Worm (Caenorhabditis elegans) whole organism, L4 larva: ENCODE measurements around the gene F53A9.1.

Experiments used
- F10B5.3 ChIP-seq: sonication (generic microtip); optimal IDR thresholded peaks from 2 replicates; lab custom pipeline; 2016; ENCODE audit warnings: mild to moderate bottlenecking, missing genetic modification characterization, missing compliant biosample characterization
- F49E8.2 ChIP-seq: sonication (generic microtip); optimal IDR thresholded peaks from 2 replicates; lab custom pipeline; 2016; ENCODE audit warnings: missing compliant biosample characterization, mild to moderate bottlenecking, missing genetic modification characterization, borderline replicate concordance
- T20F7.1 ChIP-seq: fragments of 200-800 bp; sonication (Bioruptor generic); optimal IDR thresholded peaks from 2 replicates; lab custom pipeline; 2018; ENCODE audit warnings: mild to moderate bottlenecking, missing genetic modification characterization, missing compliant biosample characterization
- Y48G9A.11 ChIP-seq: fragments of 200-800 bp; sonication (Bioruptor generic); IDR thresholded peaks from 2 replicates; pipeline ENCODE4 v1.3.6; 2022; ENCODE audit warnings: missing genetic modification reagents, missing genetic modification characterization, missing compliant biosample characterization
- Y75B8A.6 ChIP-seq: fragments of 200-800 bp; sonication (Bioruptor generic); IDR thresholded peaks from 2 replicates; pipeline ENCODE4 v1.3.6; 2022; ENCODE audit warnings: missing genetic modification reagents, missing genetic modification characterization, missing compliant biosample characterization
- ZK337.2 ChIP-seq: fragments of 200-800 bp; sonication (Bioruptor generic); IDR thresholded peaks from 2 replicates; pipeline ENCODE4 v1.3.6; 2022; ENCODE audit warnings: missing genetic modification reagents, missing genetic modification characterization, missing compliant biosample characterization
- ama-1 ChIP-seq: fragments of 150-350 bp; optimal IDR thresholded peaks from 2 replicates; lab custom pipeline; 2014; ENCODE audit warnings: inconsistent platforms, mixed read lengths
- arid-1 ChIP-seq: fragments of 200-800 bp; sonication (Bioruptor generic); conservative IDR thresholded peaks from 2 replicates; pipeline ENCODE4 v1.3.6; 2022; ENCODE audit warnings: missing genetic modification reagents, missing genetic modification characterization, missing compliant biosample characterization
- attf-4 ChIP-seq: sonication (generic microtip); optimal IDR thresholded peaks from 3 replicates; lab custom pipeline; 2017; ENCODE audit warnings: missing biosample characterization, missing genetic modification characterization
- ceh-20 ChIP-seq: fragments of 200-800 bp; sonication (Bioruptor generic); IDR thresholded peaks from 2 replicates; pipeline ENCODE4 v1.3.6; 2022; ENCODE audit warnings: missing genetic modification reagents, missing genetic modification characterization, missing compliant biosample characterization
- ceh-28 ChIP-seq: fragments of 150-350 bp; optimal IDR thresholded peaks from 2 replicates; lab custom pipeline; 2014; ENCODE audit warnings: missing biosample characterization, missing genetic modification reagents, missing genetic modification characterization
- daf-16 ChIP-seq, 3 experiments: sonication (generic microtip); optimal IDR thresholded peaks; 2 replicates each; lab custom pipeline; 2016 to 2017; ENCODE audit warnings: missing genetic modification characterization in 3 of 3, missing genetic modification reagents in 3 of 3, mild to moderate bottlenecking in 2 of 3, missing compliant biosample characterization in 2 of 3, missing biosample characterization in 1 of 3, moderate library complexity in 1 of 3
- dmd-6 ChIP-seq: fragments of 200-800 bp; sonication (Bioruptor generic); IDR thresholded peaks from 2 replicates; pipeline ENCODE4 v1.3.6; 2022; ENCODE audit warnings: missing genetic modification reagents, missing genetic modification characterization, missing compliant biosample characterization
- dmd-8 ChIP-seq: fragments of 200-800 bp; sonication (Bioruptor generic); IDR thresholded peaks from 2 replicates; pipeline ENCODE4 v1.3.6; 2022; ENCODE audit warnings: missing genetic modification characterization, missing compliant biosample characterization
- dve-1 ChIP-seq: sonication (generic microtip); optimal IDR thresholded peaks from 2 replicates; lab custom pipeline; 2017; ENCODE audit warnings: antibody characterized with exemption, mild to moderate bottlenecking, missing genetic modification characterization, missing compliant biosample characterization; ENCODE audit not compliant: insufficient read depth
- egl-43 ChIP-seq: fragments of 200-800 bp; sonication (Bioruptor generic); IDR thresholded peaks from 2 replicates; pipeline ENCODE4 v1.3.6; 2022; ENCODE audit warnings: missing genetic modification reagents, missing genetic modification characterization, missing compliant biosample characterization
- fos-1 ChIP-seq: fragments of 150-350 bp; optimal IDR thresholded peaks from 2 replicates; lab custom pipeline; 2014; ENCODE audit warnings: missing biosample characterization, missing genetic modification characterization
- gei-8 ChIP-seq: fragments of 200-800 bp; sonication (Bioruptor generic); optimal IDR thresholded peaks from 2 replicates; lab custom pipeline; 2018; ENCODE audit warnings: mild to moderate bottlenecking, missing genetic modification characterization, missing compliant biosample characterization
- hlh-11 ChIP-seq: fragments of 200-800 bp; sonication (Bioruptor generic); optimal IDR thresholded peaks from 2 replicates; lab custom pipeline; 2018; ENCODE audit warnings: mild to moderate bottlenecking, missing genetic modification characterization, missing compliant biosample characterization
- hlh-30 ChIP-seq: sonication (generic microtip); optimal IDR thresholded peaks from 2 replicates; lab custom pipeline; 2017; ENCODE audit warnings: antibody characterized with exemption, mild to moderate bottlenecking, missing genetic modification characterization, missing compliant biosample characterization; ENCODE audit not compliant: insufficient read depth
- jun-1 ChIP-seq: fragments of 150-350 bp; optimal IDR thresholded peaks from 2 replicates; lab custom pipeline; 2014; ENCODE audit warnings: missing biosample characterization, missing genetic modification reagents, missing genetic modification characterization
- lim-7 ChIP-seq: fragments of 200-800 bp; sonication (Bioruptor generic); IDR thresholded peaks from 2 replicates; pipeline ENCODE4 v1.3.6; 2022; ENCODE audit warnings: missing genetic modification characterization, missing compliant biosample characterization
- lin-13 ChIP-seq: fragments of 150-350 bp; optimal IDR thresholded peaks from 2 replicates; lab custom pipeline; 2014; ENCODE audit warnings: missing biosample characterization, missing genetic modification reagents, missing genetic modification characterization
- lsy-2 ChIP-seq, 2 experiments: fragments of 150-350 bp in 1 of 2; sonication (generic microtip) in 1 of 2; optimal IDR thresholded peaks; 2 replicates each; lab custom pipeline; 2014 to 2017; ENCODE audit warnings: missing biosample characterization in 2 of 2, missing genetic modification characterization in 2 of 2
- mes-2 ChIP-seq: sonication (generic microtip); optimal IDR thresholded peaks from 2 replicates; lab custom pipeline; 2016; ENCODE audit warnings: missing genotype, mild to moderate bottlenecking, missing genetic modification characterization, missing compliant biosample characterization; ENCODE audit not compliant: poor library complexity, severe bottlenecking
- mxl-2 ChIP-seq: fragments of 200-800 bp; sonication (Bioruptor generic); conservative IDR thresholded peaks from 2 replicates; pipeline ENCODE4 v1.3.6; 2022; ENCODE audit warnings: missing genetic modification reagents, missing genetic modification characterization, missing compliant biosample characterization
- mxl-3 ChIP-seq: fragments of 200-800 bp; sonication (Bioruptor generic); optimal IDR thresholded peaks from 2 replicates; lab custom pipeline; 2018; ENCODE audit warnings: mild to moderate bottlenecking, missing genetic modification characterization, missing compliant biosample characterization
- nhr-102 ChIP-seq: sonication (generic microtip); optimal IDR thresholded peaks from 2 replicates; lab custom pipeline; 2016; ENCODE audit warnings: mild to moderate bottlenecking, missing genetic modification characterization, moderate library complexity, missing compliant biosample characterization
- nhr-11 ChIP-seq: fragments of 150-350 bp; optimal IDR thresholded peaks from 2 replicates; lab custom pipeline; 2014; ENCODE audit warnings: missing biosample characterization, missing genetic modification characterization
- nhr-111 ChIP-seq: fragments of 200-800 bp; sonication (Bioruptor generic); optimal IDR thresholded peaks from 2 replicates; lab custom pipeline; 2018; ENCODE audit warnings: mild to moderate bottlenecking, missing genetic modification characterization, missing compliant biosample characterization
- nhr-25 ChIP-seq: sonication (generic microtip); optimal IDR thresholded peaks from 2 replicates; lab custom pipeline; 2017; ENCODE audit warnings: missing genetic modification characterization, mild to moderate bottlenecking, missing compliant biosample characterization, antibody characterized with exemption, moderate library complexity, borderline replicate concordance; ENCODE audit not compliant: insufficient read depth
- nhr-42 ChIP-seq: fragments of 200-800 bp; sonication (Bioruptor generic); IDR thresholded peaks from 2 replicates; pipeline ENCODE4 v1.3.6; 2022; ENCODE audit warnings: missing genetic modification characterization, missing compliant biosample characterization
- nhr-48 ChIP-seq: sonication (generic microtip); optimal IDR thresholded peaks from 2 replicates; lab custom pipeline; 2016; ENCODE audit warnings: mild to moderate bottlenecking, missing genetic modification characterization, missing compliant biosample characterization
- nhr-77 ChIP-seq: fragments of 150-350 bp; optimal IDR thresholded peaks from 2 replicates; lab custom pipeline; 2014; ENCODE audit warnings: missing biosample characterization, missing genetic modification characterization
- php-3 ChIP-seq: fragments of 200-800 bp; sonication (Bioruptor generic); IDR thresholded peaks from 2 replicates; pipeline ENCODE4 v1.3.6; 2022; ENCODE audit warnings: missing genetic modification reagents, missing genetic modification characterization, missing compliant biosample characterization
- pqm-1 ChIP-seq: sonication (generic microtip); optimal IDR thresholded peaks from 2 replicates; lab custom pipeline; 2017; ENCODE audit warnings: missing biosample characterization, missing genetic modification characterization
- rbr-2 ChIP-seq: sonication (generic microtip); optimal IDR thresholded peaks from 2 replicates; lab custom pipeline; 2016; ENCODE audit warnings: missing genotype, missing genetic modification characterization, missing compliant biosample characterization
- snpc-1.2 ChIP-seq: fragments of 200-800 bp; sonication (Bioruptor generic); IDR thresholded peaks from 2 replicates; pipeline ENCODE4 v1.3.6; 2022; ENCODE audit warnings: missing genetic modification reagents, missing genetic modification characterization, missing compliant biosample characterization
- spr-3 ChIP-seq: fragments of 200-800 bp; sonication (Bioruptor generic); optimal IDR thresholded peaks from 2 replicates; lab custom pipeline; 2018; ENCODE audit warnings: mild to moderate bottlenecking, missing genetic modification characterization, missing compliant biosample characterization
- tag-97 ChIP-seq: fragments of 200-800 bp; sonication (Bioruptor generic); IDR thresholded peaks from 2 replicates; pipeline ENCODE4 v1.3.6; 2022; ENCODE audit warnings: missing genetic modification characterization, missing compliant biosample characterization
- tra-1 ChIP-seq: fragments of 200-800 bp; sonication (Bioruptor generic); IDR thresholded peaks from 2 replicates; pipeline ENCODE4 v1.3.6; 2022; ENCODE audit warnings: missing genetic modification reagents, missing genetic modification characterization, missing compliant biosample characterization
- unc-62 ChIP-seq, 3 experiments: fragments of 150-350 bp in 1 of 3; sonication (generic microtip); optimal IDR thresholded peaks in 2 of 3; peaks in 1 of 3; 1 replicate in 1 of 3; 2 replicates in 2 of 3; lab custom pipeline; 2014 to 2017; ENCODE audit warnings: missing biosample characterization in 3 of 3, missing genetic modification characterization in 3 of 3, missing genetic modification reagents in 3 of 3, missing genotype in 1 of 3
- zfp-2 ChIP-seq: sonication (generic microtip); optimal IDR thresholded peaks from 2 replicates; lab custom pipeline; 2016; ENCODE audit warnings: mild to moderate bottlenecking, missing genetic modification characterization, missing compliant biosample characterization
- ztf-7 ChIP-seq: fragments of 150-350 bp; optimal IDR thresholded peaks from 2 replicates; lab custom pipeline; 2014; ENCODE audit warnings: missing biosample characterization, missing genetic modification characterization

The F53A9.1 gene

DNA sequence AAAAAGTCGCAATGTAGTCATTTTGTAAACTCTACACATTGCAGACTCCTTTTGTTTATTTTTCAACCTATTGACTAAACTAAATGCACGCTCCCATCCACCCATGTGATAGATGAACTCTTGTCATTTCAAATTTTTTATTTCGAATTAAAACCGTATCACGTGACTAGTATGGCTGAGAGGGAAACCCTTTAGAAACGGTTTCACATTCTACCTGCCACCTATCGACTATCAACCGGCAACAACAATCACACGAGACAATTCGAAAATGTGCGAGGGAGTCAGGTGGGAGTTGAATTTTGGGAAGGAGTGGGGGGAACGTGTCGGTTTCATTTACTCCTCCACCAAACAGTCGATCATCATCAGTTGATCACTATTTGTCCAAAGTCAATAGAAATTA lies 36.9 kb upstream of the F53A9.1 start (continued):
- no peak for TF ChIP-seq F10B5.3 (tag; lab: Kevin White, UChicago)
- TF ChIP-seq dmd-6 (GFP tag; lab: Robert Waterston, UW): peak; percentile 91
- peak; percentile 59 for TF ChIP-seq php-3 (GFP tag; lab: Robert Waterston, UW)
- no peak for TF ChIP-seq dmd-8 (GFP tag; lab: Robert Waterston, UW)
- peak in 1 of 2 experiments; percentile 59 for TF ChIP-seq unc-62 (GFP tag; optimal IDR thresholded peaks at IDR 0.05 in 1 of 2; lab: Kevin White, UChicago)
- TF ChIP-seq unc-62 (tag; optimal IDR thresholded peaks at IDR 0.05; lab: Kevin White, UChicago): no peak
- peak; percentile 77 for TF ChIP-seq tra-1
- no peak for TF ChIP-seq spr-3 (GFP tag; lab: Kevin White, UChicago)
- no peak for TF ChIP-seq daf-16 (GFP tag; optimal IDR thresholded peaks at IDR 0.05; lab: Kevin White, UChicago)
- TF ChIP-seq daf-16 (tag; optimal IDR thresholded peaks at IDR 0.05; lab: Kevin White, UChicago): peak; percentile 88
- peak; percentile 53 for TF ChIP-seq nhr-102 (tag; lab: Kevin White, UChicago)
- TF ChIP-seq T20F7.1 (GFP tag; lab: Kevin White, UChicago): peak; percentile 14
- no peak for TF ChIP-seq ZK337.2
- peak; percentile 95 for TF ChIP-seq hlh-30
- peak; percentile 29 for TF ChIP-seq pqm-1
- TF ChIP-seq mxl-3 (GFP tag; lab: Kevin White, UChicago): peak; percentile 72
- TF ChIP-seq snpc-1.2 (GFP tag; lab: Robert Waterston, UW): no peak
- TF ChIP-seq nhr-42: no peak
- TF ChIP-seq jun-1 (tag; lab: Kevin White, UChicago): no peak
- peak in 1 of 2 experiments; percentile 12 for TF ChIP-seq lsy-2 (tag; optimal IDR thresholded peaks at IDR 0.05; lab: Kevin White, UChicago)
- TF ChIP-seq ceh-20 (GFP tag; lab: Robert Waterston, UW): peak; percentile 42; the same call in 1 of the 2 replicates
- no peak for TF ChIP-seq tag-97 (GFP tag; lab: Robert Waterston, UW)
- TF ChIP-seq dve-1: peak; percentile 93

DNA sequence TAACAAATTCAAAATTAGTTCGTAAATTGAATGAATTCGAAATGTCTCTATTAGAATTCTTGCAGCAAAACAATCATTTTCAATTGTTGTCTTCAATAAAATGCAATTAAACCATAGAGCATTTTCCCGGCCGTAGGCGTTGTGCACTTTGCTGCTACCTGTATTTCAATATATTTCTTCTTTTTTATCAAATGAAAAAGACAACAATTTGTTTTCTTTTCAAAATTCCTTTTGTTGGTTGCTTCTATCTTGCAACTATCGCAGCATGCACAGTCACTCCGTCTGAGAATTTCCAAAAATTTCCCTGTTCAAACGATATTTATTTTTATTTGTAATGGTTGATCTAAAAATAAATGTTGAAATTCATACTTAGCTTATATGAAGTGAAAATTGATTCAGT lies 36.2 kb upstream of the F53A9.1 start:
- TF ChIP-seq nhr-48: no peak
- no peak for TF ChIP-seq attf-4 (tag; lab: Kevin White, UChicago)
- peak in 1 of 2 experiments; percentile 93 for TF ChIP-seq unc-62 (GFP tag; optimal IDR thresholded peaks at IDR 0.05 in 1 of 2; lab: Kevin White, UChicago)
- TF ChIP-seq unc-62 (tag; optimal IDR thresholded peaks at IDR 0.05; lab: Kevin White, UChicago): no peak

DNA sequence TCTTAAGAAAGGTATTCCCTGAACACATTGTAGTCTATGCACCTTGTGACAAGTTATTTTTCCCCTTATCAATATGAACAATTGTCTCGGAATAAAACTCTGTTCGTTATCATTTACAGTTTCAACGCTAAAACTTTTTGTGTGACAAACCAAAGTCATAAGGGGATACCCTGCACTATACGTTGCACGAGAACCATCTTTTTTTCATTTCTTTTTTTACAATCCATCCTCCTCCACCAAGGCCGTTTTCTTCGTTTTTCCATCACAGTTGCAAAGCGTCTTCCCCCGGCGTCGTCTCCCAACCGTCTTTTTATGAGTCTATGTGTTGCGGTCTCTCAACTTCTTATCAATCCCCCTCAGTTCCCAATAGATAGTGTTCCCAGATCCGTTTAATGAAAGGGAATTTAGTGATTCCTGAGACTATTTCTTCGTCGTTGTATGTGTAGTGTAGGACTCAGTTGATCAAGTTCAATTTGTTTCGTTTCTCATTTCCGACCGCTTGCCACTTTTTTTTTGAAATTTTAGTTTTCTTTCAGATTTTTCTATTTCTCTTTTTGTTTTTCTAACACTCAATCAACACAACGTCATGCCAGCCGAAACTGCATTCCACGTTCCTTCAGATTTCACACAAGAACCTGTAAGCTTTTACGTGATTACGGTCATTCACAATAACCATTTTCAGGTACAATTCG lies 35.2 kb upstream of the F53A9.1 start:
- TF ChIP-seq nhr-111 (GFP tag; lab: Kevin White, UChicago): no peak
- TF ChIP-seq dmd-8 (GFP tag; lab: Robert Waterston, UW): no peak
- TF ChIP-seq nhr-48: peak; percentile 86
- TF ChIP-seq mes-2 (tag; lab: Kevin White, UChicago): no peak
- TF ChIP-seq rbr-2 (tag; lab: Kevin White, UChicago): no peak
- no peak for TF ChIP-seq nhr-11
- TF ChIP-seq ceh-28 (tag; lab: Kevin White, UChicago): no peak
- 0 out of 2 replicates have a peak, but pooled peaks have one; percentile 44 for TF ChIP-seq nhr-42
- TF ChIP-seq zfp-2 (tag; lab: Kevin White, UChicago): no peak
- TF ChIP-seq daf-16 (GFP tag; optimal IDR thresholded peaks at IDR 0.05; lab: Kevin White, UChicago): peak in 1 of 2 experiments; percentile 3
- TF ChIP-seq daf-16 (tag; optimal IDR thresholded peaks at IDR 0.05; lab: Kevin White, UChicago): peak; percentile 69
- TF ChIP-seq mxl-2: no peak
- TF ChIP-seq hlh-11: peak; percentile 81
- peak; percentile 83 for TF ChIP-seq nhr-77 (tag; lab: Kevin White, UChicago)
- no peak for TF ChIP-seq lin-13
- no peak for TF ChIP-seq ztf-7
- no peak for TF ChIP-seq Y75B8A.6
- no peak for TF ChIP-seq F49E8.2 (tag; lab: Kevin White, UChicago)
- no peak for TF ChIP-seq ama-1 (lab: Kevin White, UChicago)
- TF ChIP-seq pqm-1: peak; percentile 63
- no peak for TF ChIP-seq arid-1 (GFP tag; lab: Robert Waterston, UW)
- no peak for TF ChIP-seq lim-7 (GFP tag; lab: Robert Waterston, UW)
- TF ChIP-seq Y48G9A.11 (GFP tag; lab: Robert Waterston, UW): no peak
- no peak for TF ChIP-seq egl-43
- peak; percentile 34 for TF ChIP-seq gei-8 (GFP tag; lab: Kevin White, UChicago)
- peak; percentile 25 for TF ChIP-seq nhr-25
- TF ChIP-seq fos-1 (tag; lab: Kevin White, UChicago): no peak
